Worm (Caenorhabditis elegans) whole organism, L4 larva: ENCODE data around the gene otpl-5.
A peak's percentile ranks its signal among the peaks of the same experiment; 100 is the strongest.

Experiments used
- D1046.2 ChIP-seq: fragments of 200-800 bp; sonication (Bioruptor generic); IDR thresholded peaks from 2 replicates; pipeline ENCODE4 v1.3.6; 2022; ENCODE audit warnings: missing genetic modification characterization, missing compliant biosample characterization
- R02D3.7 ChIP-seq: fragments of 150-350 bp; sonication (generic microtip); optimal IDR thresholded peaks from 3 replicates; lab custom pipeline; 2014; ENCODE audit warnings: missing biosample characterization, missing genetic modification characterization
- T20F7.1 ChIP-seq: fragments of 200-800 bp; sonication (Bioruptor generic); optimal IDR thresholded peaks from 2 replicates; lab custom pipeline; 2018; ENCODE audit warnings: mild to moderate bottlenecking, missing genetic modification characterization, missing compliant biosample characterization
- T26A8.4 ChIP-seq: fragments of 200-800 bp; sonication (Bioruptor generic); IDR thresholded peaks from 2 replicates; pipeline ENCODE4 v1.3.6; 2022; ENCODE audit warnings: missing genetic modification characterization, missing compliant biosample characterization
- Y105C5A.15 ChIP-seq: fragments of 200-800 bp; sonication (Bioruptor generic); IDR thresholded peaks from 2 replicates; pipeline ENCODE4 v1.3.6; 2022; ENCODE audit warnings: missing genetic modification characterization, missing compliant biosample characterization
- Y48G9A.11 ChIP-seq: fragments of 200-800 bp; sonication (Bioruptor generic); IDR thresholded peaks from 2 replicates; pipeline ENCODE4 v1.3.6; 2022; ENCODE audit warnings: missing genetic modification reagents, missing genetic modification characterization, missing compliant biosample characterization
- Y75B8A.6 ChIP-seq: fragments of 200-800 bp; sonication (Bioruptor generic); IDR thresholded peaks from 2 replicates; pipeline ENCODE4 v1.3.6; 2022; ENCODE audit warnings: missing genetic modification reagents, missing genetic modification characterization, missing compliant biosample characterization
- ZK337.2 ChIP-seq: fragments of 200-800 bp; sonication (Bioruptor generic); IDR thresholded peaks from 2 replicates; pipeline ENCODE4 v1.3.6; 2022; ENCODE audit warnings: missing genetic modification reagents, missing genetic modification characterization, missing compliant biosample characterization
- ZK546.5 ChIP-seq, 2 experiments: sonication (generic microtip); optimal IDR thresholded peaks; 2 replicates each; lab custom pipeline; 2017; ENCODE audit warnings: missing biosample characterization in 2 of 2, missing genetic modification characterization in 2 of 2
- ama-1 ChIP-seq: fragments of 150-350 bp; optimal IDR thresholded peaks from 2 replicates; lab custom pipeline; 2014; ENCODE audit warnings: inconsistent platforms, mixed read lengths
- attf-4 ChIP-seq: sonication (generic microtip); optimal IDR thresholded peaks from 3 replicates; lab custom pipeline; 2017; ENCODE audit warnings: missing biosample characterization, missing genetic modification characterization
- ceh-20 ChIP-seq: fragments of 200-800 bp; sonication (Bioruptor generic); IDR thresholded peaks from 2 replicates; pipeline ENCODE4 v1.3.6; 2022; ENCODE audit warnings: missing genetic modification reagents, missing genetic modification characterization, missing compliant biosample characterization
- ces-1 ChIP-seq: fragments of 150-350 bp; sonication (generic microtip); optimal IDR thresholded peaks from 4 replicates; lab custom pipeline; 2014; ENCODE audit warnings: missing biosample characterization, missing genetic modification reagents, missing genetic modification characterization
- cey-2 ChIP-seq: sonication (generic microtip); optimal IDR thresholded peaks from 3 replicates; lab custom pipeline; 2017; ENCODE audit warnings: missing genetic modification characterization, mild to moderate bottlenecking, missing compliant biosample characterization, antibody characterized with exemption, borderline replicate concordance; ENCODE audit not compliant: insufficient read depth
- ctbp-1 ChIP-seq: fragments of 200-800 bp; sonication (Bioruptor generic); IDR thresholded peaks from 2 replicates; pipeline ENCODE4 v1.3.6; 2022; ENCODE audit warnings: missing genetic modification reagents, missing genetic modification characterization, missing compliant biosample characterization
- daf-8 ChIP-seq: fragments of 200-800 bp; sonication (Bioruptor generic); IDR thresholded peaks from 2 replicates; pipeline ENCODE4 v1.3.6; 2022; ENCODE audit warnings: missing genetic modification characterization, missing compliant biosample characterization
- dmd-6 ChIP-seq: fragments of 200-800 bp; sonication (Bioruptor generic); IDR thresholded peaks from 2 replicates; pipeline ENCODE4 v1.3.6; 2022; ENCODE audit warnings: missing genetic modification reagents, missing genetic modification characterization, missing compliant biosample characterization
- dpl-1 ChIP-seq: fragments of 150-350 bp; optimal IDR thresholded peaks from 2 replicates; lab custom pipeline; 2014; ENCODE audit warnings: missing biosample characterization, missing genetic modification reagents, missing genetic modification characterization
- egl-27 ChIP-seq: sonication (generic microtip); optimal IDR thresholded peaks from 3 replicates; lab custom pipeline; 2017; ENCODE audit warnings: missing biosample characterization, missing genetic modification reagents, missing genetic modification characterization
- hlh-11 ChIP-seq: fragments of 200-800 bp; sonication (Bioruptor generic); optimal IDR thresholded peaks from 2 replicates; lab custom pipeline; 2018; ENCODE audit warnings: mild to moderate bottlenecking, missing genetic modification characterization, missing compliant biosample characterization
- lin-13 ChIP-seq: fragments of 150-350 bp; optimal IDR thresholded peaks from 2 replicates; lab custom pipeline; 2014; ENCODE audit warnings: missing biosample characterization, missing genetic modification reagents, missing genetic modification characterization
- lin-38 ChIP-seq: fragments of 200-800 bp; sonication (Bioruptor generic); IDR thresholded peaks from 2 replicates; pipeline ENCODE4 v1.3.6; 2022; ENCODE audit warnings: missing genetic modification reagents, missing genetic modification characterization, missing compliant biosample characterization
- lin-39 ChIP-seq: fragments of 150-350 bp; optimal IDR thresholded peaks from 2 replicates; lab custom pipeline; 2014; ENCODE audit warnings: missing biosample characterization, missing genetic modification reagents, missing genetic modification characterization
- lsy-2 ChIP-seq, 2 experiments: fragments of 150-350 bp in 1 of 2; sonication (generic microtip) in 1 of 2; optimal IDR thresholded peaks; 2 replicates each; lab custom pipeline; 2014 to 2017; ENCODE audit warnings: missing biosample characterization in 2 of 2, missing genetic modification characterization in 2 of 2
- madf-9 ChIP-seq: fragments of 200-800 bp; sonication (Bioruptor generic); conservative IDR thresholded peaks from 2 replicates; pipeline ENCODE4 v1.3.6; 2022; ENCODE audit warnings: missing genetic modification reagents, missing genetic modification characterization, missing compliant biosample characterization
- mes-2 ChIP-seq: sonication (generic microtip); optimal IDR thresholded peaks from 2 replicates; lab custom pipeline; 2016; ENCODE audit warnings: missing genotype, mild to moderate bottlenecking, missing genetic modification characterization, missing compliant biosample characterization; ENCODE audit not compliant: poor library complexity, severe bottlenecking
- mxl-3 ChIP-seq: fragments of 200-800 bp; sonication (Bioruptor generic); optimal IDR thresholded peaks from 2 replicates; lab custom pipeline; 2018; ENCODE audit warnings: mild to moderate bottlenecking, missing genetic modification characterization, missing compliant biosample characterization
- nhr-10 ChIP-seq: fragments of 150-350 bp; optimal IDR thresholded peaks from 2 replicates; lab custom pipeline; 2014; ENCODE audit warnings: missing biosample characterization, missing genetic modification characterization
- nhr-111 ChIP-seq: fragments of 200-800 bp; sonication (Bioruptor generic); optimal IDR thresholded peaks from 2 replicates; lab custom pipeline; 2018; ENCODE audit warnings: mild to moderate bottlenecking, missing genetic modification characterization, missing compliant biosample characterization
- nhr-76 ChIP-seq: fragments of 150-350 bp; optimal IDR thresholded peaks from 2 replicates; lab custom pipeline; 2014; ENCODE audit warnings: missing biosample characterization, missing genetic modification characterization
- set-16 ChIP-seq: fragments of 200-800 bp; sonication (Bioruptor generic); IDR thresholded peaks from 2 replicates; pipeline ENCODE4 v1.3.6; 2022; ENCODE audit warnings: missing genetic modification reagents, missing genetic modification characterization, missing compliant biosample characterization
- spr-1 ChIP-seq: sonication (generic microtip); optimal IDR thresholded peaks from 2 replicates; lab custom pipeline; 2016; ENCODE audit warnings: mild to moderate bottlenecking, missing genetic modification characterization, missing compliant biosample characterization
- spr-3 ChIP-seq: fragments of 200-800 bp; sonication (Bioruptor generic); optimal IDR thresholded peaks from 2 replicates; lab custom pipeline; 2018; ENCODE audit warnings: mild to moderate bottlenecking, missing genetic modification characterization, missing compliant biosample characterization
- tra-1 ChIP-seq: fragments of 200-800 bp; sonication (Bioruptor generic); IDR thresholded peaks from 2 replicates; pipeline ENCODE4 v1.3.6; 2022; ENCODE audit warnings: missing genetic modification reagents, missing genetic modification characterization, missing compliant biosample characterization
- zag-1 ChIP-seq: fragments of 150-350 bp; optimal IDR thresholded peaks from 2 replicates; lab custom pipeline; 2014; ENCODE audit warnings: missing biosample characterization, missing genetic modification characterization
- zfp-3 ChIP-seq: fragments of 200-800 bp; sonication (Bioruptor generic); conservative IDR thresholded peaks from 2 replicates; pipeline ENCODE4 v1.3.6; 2022; ENCODE audit warnings: missing genetic modification reagents, missing genetic modification characterization, missing compliant biosample characterization

otpl-5 gene

DNA sequence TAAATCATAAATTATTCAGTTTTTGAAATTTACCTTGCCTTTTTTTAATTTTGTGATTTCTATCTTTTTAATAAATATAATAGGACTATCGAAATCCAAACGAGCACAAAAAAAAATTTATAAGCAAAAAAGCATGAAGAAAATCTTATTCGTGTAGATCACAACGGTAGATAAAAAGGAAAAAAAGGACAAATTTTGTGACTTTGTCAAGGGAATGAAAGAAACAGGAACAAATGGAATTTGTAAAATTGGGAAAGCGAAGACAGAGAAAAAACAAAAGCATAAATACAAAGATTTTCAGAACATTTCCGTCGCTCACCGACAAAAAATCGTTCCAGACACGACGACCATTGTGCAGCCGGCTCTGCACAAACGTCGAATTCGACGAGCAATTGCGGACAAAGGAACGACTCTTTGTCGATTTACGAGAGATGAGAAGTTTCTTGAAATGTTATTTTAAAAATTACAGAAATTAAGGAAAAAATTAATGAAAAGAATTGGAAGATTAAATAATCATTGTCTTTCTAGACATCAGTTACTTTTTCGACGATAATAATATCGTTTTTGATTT, 10.4 kb upstream of the otpl-5 start, which contains the start of gene F45F2.10:
Gene F45F2.10, minus strand, starts transcription at position 51 of the 571 bp plus-strand sequence.
- no peak for TF ChIP-seq nhr-76 (tag; lab: Kevin White, UChicago)
- TF ChIP-seq zfp-3 (GFP tag; lab: Robert Waterston, UW), result no peak
- TF ChIP-seq Y75B8A.6 (GFP tag; lab: Robert Waterston, UW), result no peak
- TF ChIP-seq nhr-111 (GFP tag; lab: Kevin White, UChicago), result no peak
- no peak for TF ChIP-seq spr-3 (GFP tag; lab: Kevin White, UChicago)
- no peak for TF ChIP-seq zag-1 (tag; lab: Kevin White, UChicago)
- peak; percentile 26 for TF ChIP-seq dpl-1 (GFP tag; lab: Kevin White, UChicago)
- TF ChIP-seq ceh-20 (GFP tag; lab: Robert Waterston, UW), result no peak
- no peak for TF ChIP-seq set-16 (GFP tag; lab: Robert Waterston, UW)
- TF ChIP-seq cey-2 (tag; lab: Kevin White, UChicago), result no peak
- TF ChIP-seq lin-38, result no peak
- no peak for TF ChIP-seq hlh-11 (tag; lab: Kevin White, UChicago)
- TF ChIP-seq mxl-3 (GFP tag; lab: Kevin White, UChicago), result no peak
- no peak for TF ChIP-seq ZK546.5 (tag; optimal IDR thresholded peaks at IDR 0.05; lab: Kevin White, UChicago)
- TF ChIP-seq R02D3.7 (tag; lab: Kevin White, UChicago), result peak; percentile 41
- TF ChIP-seq T20F7.1 (GFP tag; lab: Kevin White, UChicago), result no peak
- no peak for TF ChIP-seq Y105C5A.15 (GFP tag; lab: Robert Waterston, UW)
- no peak for TF ChIP-seq attf-4
- peak; percentile 45 for TF ChIP-seq mes-2 (tag; lab: Kevin White, UChicago)
- no peak for TF ChIP-seq Y48G9A.11 (GFP tag; lab: Robert Waterston, UW)
- no peak for TF ChIP-seq lin-13 (GFP tag; lab: Kevin White, UChicago)

DNA sequence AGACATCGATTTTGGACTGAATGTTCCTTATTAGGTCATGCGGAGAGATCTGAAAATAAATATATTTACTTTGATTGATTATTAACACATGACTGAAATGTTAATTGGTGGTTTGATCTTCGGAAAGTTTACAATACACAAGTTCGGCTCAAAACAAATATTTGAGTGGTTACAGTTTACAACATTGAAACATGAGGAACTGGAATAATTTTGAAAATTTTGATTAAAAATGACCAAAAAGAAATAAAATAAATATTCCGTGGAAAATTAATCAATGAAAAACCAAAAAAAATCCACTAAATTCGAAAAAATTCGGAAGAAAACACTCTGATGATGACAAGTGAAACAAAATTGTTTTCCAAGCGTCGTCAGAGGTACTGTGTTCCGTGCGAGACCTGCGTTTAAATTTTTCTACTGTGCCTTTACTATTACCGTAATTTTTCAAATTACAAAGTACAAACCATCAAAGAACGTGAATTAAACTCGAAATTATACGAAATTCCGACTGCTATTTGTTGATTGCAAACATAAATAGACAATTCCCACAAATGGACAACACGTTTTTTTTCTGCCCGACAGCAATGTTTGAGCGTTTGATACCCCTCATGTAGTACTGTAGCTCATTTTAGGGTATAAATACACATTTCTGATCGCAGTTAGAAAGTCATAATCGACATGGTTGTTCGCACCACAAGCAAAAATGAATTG, 8.3 kb upstream of the otpl-5 start, which contains the start of the genes F45F2.11 and otpl-7:
Gene F45F2.11, minus strand, starts transcription at position 51 of the 708 bp plus-strand sequence.
Gene otpl-7, plus strand, starts transcription at position 658 of the 708 bp plus-strand sequence.
- no peak for TF ChIP-seq daf-8 (GFP tag; lab: Robert Waterston, UW)
- TF ChIP-seq ZK546.5 (tag; optimal IDR thresholded peaks at IDR 0.05; lab: Kevin White, UChicago), result no peak
- no peak for TF ChIP-seq ama-1 (lab: Kevin White, UChicago)
- no peak for TF ChIP-seq D1046.2 (GFP tag; lab: Robert Waterston, UW)
- no peak for TF ChIP-seq ctbp-1
- no peak for TF ChIP-seq lsy-2 (tag; optimal IDR thresholded peaks at IDR 0.05; lab: Kevin White, UChicago)
- no peak for TF ChIP-seq T26A8.4 (GFP tag; lab: Robert Waterston, UW)
- TF ChIP-seq dpl-1 (GFP tag; lab: Kevin White, UChicago), result no peak
- TF ChIP-seq hlh-11 (tag; lab: Kevin White, UChicago), result no peak
- TF ChIP-seq lin-38, result no peak
- TF ChIP-seq madf-9 (GFP tag; lab: Robert Waterston, UW), result no peak
- no peak for TF ChIP-seq egl-27
- no peak for TF ChIP-seq ces-1 (GFP tag; lab: Kevin White, UChicago)
- TF ChIP-seq mes-2 (tag; lab: Kevin White, UChicago), result no peak
- TF ChIP-seq tra-1 (GFP tag; lab: Robert Waterston, UW), result no peak
- TF ChIP-seq ZK337.2, result no peak
- no peak for TF ChIP-seq spr-1
- no peak for TF ChIP-seq nhr-10

DNA sequence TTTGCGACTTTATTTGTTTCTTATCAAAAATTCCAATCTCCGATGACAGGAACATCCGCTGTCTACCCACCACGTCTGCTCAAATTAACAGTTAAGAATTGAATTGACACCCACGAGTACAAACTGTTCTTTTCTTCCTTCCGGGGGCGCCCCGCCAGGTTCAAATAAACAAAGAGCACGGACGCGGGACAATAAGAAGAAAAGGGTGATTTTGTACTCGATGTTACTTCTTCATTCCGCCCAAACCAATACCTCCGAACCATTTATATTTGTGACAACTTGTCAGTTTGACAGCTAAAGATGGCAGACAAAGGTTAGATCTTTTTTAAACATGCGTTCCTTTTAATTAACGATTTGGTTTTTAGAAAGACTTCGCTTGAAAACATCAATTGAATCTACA, 3.5 kb upstream of the otpl-5 start, which contains the start of gene otpl-6:
Gene otpl-6, plus strand, starts transcription at position 301 of the 400 bp plus-strand sequence.
- TF ChIP-seq dmd-6 (GFP tag; lab: Robert Waterston, UW) (0 out of 2 replicates have a peak, but pooled peaks have one; percentile 12), lin-39 (no peak)
